Fruit fly (Drosophila melanogaster): ENCODE measurements around the gene esg.

The esg gene

DNA sequence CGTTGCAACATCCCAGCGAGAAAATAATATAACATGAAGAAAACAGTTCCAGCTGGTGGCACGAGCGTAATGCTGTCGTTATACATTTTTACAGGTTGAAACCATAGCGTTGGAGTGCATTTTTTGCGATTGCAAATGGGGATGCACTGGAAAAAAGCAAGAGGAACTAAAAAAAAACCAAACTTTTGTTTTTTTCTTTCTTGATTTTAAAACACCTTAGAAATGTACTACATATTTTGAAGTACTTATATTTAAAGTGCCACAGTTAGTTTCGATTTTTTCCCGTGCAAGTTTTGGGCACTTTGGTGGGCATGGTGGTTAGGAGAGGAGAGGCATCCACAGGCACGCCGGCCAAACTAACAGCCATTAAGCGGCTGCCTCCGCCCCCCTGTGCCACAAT, 5.7 kb upstream of the esg start:
- no peak for TF ChIP-seq CG17801 (GFP tag; optimal IDR thresholded peaks at IDR 0.05; ENCODE audit: partially characterized antibody)

DNA sequence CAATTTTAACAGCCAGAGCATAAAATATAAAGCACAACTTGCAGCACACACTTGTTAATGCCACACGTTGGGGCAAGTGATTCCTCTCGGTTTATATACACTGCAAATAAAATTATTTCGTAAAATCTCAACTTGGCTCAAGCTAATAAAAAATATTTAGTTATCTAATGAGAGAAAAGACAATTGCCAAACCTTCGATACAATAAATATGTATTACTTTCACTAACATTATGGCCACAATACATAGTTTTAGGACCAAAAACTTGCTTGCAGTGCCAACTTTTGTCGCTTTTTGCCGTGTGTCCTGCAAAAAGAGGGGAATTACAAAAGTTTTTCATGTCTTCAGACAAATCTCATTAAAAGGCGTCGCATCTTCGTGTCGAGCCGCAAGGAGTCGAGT, 4.3 kb upstream of the esg start:
- no peak for TF ChIP-seq CG17801 (GFP tag; optimal IDR thresholded peaks at IDR 0.05; ENCODE audit: partially characterized antibody)

DNA sequence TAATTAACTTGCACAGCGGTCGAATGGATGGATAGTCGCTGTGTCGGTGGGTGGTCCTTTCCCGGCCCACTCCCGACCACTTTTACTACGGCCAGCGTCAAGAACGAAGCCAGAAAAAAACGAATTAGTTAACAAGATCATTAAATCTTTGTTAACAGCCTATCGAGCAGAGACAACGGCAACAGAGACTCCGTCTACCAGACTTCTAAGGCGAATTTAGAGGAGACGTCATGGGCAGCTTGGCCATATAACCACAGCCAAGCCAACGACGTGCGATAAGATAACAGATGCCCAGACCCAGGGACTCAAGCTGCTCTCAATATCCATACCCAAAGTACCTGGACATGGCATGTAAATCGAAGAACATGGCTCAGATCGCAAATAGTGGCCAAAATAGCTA, 3.0 kb upstream of the esg start:
- no peak for TF ChIP-seq CG17801 (GFP tag; optimal IDR thresholded peaks at IDR 0.05; ENCODE audit: partially characterized antibody)

DNA sequence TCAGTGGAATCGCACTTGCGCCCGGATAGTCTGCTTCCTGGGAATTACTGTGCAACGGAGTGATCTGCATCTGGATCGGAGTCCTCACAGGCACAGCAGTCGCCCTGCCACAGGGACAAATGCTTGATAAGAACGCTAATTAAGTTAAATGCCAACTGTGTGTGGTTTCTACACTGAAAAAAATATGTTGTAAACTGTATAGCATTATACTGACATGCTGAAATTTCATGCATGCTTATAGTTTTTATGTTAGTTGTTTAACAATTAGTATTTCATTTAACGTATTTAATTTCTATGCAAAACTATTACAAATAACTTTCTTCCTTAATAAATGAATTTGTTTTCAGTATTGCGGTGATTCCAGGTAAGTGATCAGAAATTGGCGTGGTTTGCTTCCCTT, 2.3 kb upstream of the esg start:
- no peak for TF ChIP-seq CG17801 (GFP tag; optimal IDR thresholded peaks at IDR 0.05; ENCODE audit: partially characterized antibody)

DNA sequence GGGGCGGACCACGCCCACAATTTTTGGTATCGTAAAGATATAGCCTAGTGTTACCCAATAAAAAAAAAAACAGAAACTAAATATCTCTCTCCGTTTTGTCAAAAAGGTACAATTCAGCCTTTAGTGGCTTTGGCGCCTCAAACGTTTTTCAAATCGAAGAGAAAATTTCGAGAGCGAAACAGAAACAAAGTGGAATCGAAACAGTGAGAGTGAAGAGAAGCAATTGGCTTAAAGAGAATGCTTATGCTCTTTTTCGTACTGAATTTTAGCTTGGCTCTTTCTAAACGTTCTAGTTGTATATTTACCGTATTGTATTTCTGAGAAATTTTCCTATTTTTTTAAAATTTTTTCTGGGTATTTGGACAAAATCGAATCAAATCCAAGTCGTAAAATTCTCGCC, 1.1 kb upstream of the esg start:
- TF ChIP-seq CG17801 (GFP tag; optimal IDR thresholded peaks at IDR 0.05; ENCODE audit: partially characterized antibody): no peak

DNA sequence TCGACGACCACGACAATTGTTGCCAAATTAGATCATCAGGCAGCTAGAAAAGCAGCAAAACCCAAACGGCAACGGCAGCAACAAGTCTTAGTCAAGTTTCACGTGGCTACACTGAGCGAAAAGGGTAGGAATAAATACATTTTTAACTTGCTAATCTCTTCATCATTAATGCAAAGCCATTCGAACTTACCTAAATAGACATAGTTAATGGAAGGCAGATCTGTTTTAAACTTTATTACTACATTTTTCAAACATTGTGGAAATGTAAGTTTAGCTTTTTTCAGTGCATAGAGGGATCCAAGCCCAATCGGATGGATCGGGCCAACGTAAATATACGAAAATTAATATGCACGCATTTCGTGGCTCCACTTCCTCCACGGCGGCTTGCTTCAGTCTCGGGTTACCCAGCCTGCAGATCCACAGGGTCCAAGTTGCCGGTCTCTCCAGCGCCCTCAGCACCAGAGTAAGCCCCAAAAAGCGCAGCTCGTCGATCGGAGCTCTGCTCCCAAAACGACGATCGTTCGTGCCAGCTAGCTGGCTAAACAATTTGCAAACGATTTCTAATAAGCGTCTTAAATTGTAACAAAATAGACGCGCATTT, 3.7 kb downstream of the esg start:
- TF ChIP-seq CG17801 (GFP tag; optimal IDR thresholded peaks at IDR 0.05; ENCODE audit: partially characterized antibody): no peak

DNA sequence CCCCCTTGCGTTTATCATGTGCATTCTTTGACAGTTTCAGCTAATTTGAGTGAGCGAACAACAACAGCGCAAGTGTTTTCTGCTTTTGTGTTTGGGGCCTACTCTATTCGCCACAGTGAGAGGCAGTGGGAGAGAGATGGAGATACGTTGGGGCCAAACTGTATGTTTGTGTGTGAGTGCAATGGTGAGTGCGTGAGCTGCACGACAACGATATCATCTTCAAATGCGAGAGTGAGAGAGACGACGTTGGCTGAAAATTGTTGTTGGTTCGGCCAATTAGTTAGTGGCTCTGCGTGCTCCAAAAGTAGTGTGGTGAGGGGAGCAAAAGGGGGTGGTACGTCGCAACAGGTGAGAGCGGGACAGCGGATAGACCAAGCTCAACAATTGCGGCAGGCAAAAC, 5.9 kb downstream of the esg start:
- TF ChIP-seq CG17801 (GFP tag; optimal IDR thresholded peaks at IDR 0.05; ENCODE audit: partially characterized antibody): no peak

DNA sequence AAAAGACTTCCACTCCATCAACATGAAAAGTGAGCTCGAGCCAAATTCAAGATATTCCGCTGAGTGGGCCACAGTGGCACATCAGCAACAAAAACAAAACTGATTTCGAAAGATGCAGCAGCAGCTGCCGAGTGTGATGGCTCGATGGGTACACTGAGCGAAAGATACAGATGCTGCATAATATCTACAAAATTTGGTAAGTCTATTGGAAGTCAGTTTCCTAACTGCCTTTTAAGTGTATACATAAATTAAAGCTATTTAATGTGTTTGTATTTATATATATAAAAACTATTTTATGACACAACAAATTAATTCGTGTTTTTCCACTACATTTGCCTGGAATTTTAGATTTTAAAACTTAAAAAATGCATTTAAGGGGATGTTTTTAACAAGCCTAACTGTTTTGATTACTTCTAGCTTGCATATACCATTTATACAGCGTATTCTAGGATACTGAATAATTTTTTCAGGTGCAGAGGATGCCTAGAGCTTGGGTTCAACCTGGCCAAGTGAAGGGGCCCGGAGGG, 9.8 kb downstream of the esg start:
- TF ChIP-seq CG17801 (GFP tag; optimal IDR thresholded peaks at IDR 0.05; ENCODE audit: partially characterized antibody): no peak

DNA sequence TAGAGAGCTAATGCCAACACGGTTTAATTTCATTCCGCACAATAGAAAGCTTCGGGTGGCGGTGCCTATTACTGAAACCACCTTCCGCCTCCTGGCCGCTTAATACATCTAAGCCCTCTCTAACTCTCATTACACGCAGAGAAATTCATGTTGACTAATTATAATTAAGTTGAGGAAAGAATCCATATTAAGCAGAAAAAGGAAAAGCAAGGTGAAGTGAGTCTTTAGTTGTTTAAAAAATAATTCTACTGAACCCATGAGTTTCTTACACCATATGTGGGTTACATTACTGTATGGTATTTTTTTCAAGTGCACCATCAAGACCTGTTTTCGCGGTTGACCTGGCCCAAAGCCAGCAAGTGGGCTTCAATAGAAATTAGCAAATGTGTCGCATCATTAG, 11.6 kb downstream of the esg start:
- TF ChIP-seq CG17801 (GFP tag; optimal IDR thresholded peaks at IDR 0.05; ENCODE audit: partially characterized antibody): no peak

DNA sequence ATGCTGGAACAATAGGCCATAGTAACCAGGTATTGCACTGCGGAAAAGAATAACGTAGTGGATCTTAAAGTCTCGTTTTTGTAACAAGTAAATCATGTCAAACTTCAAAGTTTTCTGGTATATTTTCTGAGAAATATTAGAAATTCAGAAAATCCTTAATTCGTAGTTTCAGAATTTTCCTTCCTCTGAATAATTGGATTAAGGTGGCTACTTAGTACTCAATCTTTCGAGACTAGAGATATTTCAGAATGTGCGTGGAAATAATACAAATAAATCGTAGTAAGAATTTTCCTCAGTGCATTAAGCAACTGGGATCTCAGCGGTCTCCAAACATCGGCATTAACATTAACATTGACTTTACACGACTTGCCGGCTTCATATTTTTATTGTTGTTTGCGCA, 15.5 kb downstream of the esg start:
- no peak for TF ChIP-seq CG17801 (GFP tag; optimal IDR thresholded peaks at IDR 0.05; ENCODE audit: partially characterized antibody)

DNA sequence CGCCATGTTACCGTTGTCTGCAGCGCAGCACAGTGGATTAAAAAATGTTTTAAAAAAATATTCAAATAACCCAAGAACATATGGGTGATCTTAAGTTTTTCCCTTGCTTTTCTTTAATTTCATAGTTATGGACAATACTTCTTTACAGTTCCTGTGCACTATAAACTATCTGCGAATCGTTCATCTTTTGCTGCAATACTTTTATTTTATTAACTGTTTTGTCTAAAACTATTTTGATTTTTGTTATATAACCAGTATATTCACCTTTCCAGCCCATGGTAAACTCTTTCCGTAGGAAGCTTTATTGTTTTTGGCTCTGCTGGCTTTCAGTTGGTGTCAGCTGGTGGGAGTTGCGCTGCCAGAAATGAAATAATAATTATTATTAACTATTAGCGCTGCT, 17.2 kb downstream of the esg start:
- TF ChIP-seq CG17801 (GFP tag; optimal IDR thresholded peaks at IDR 0.05; ENCODE audit: partially characterized antibody): no peak

DNA sequence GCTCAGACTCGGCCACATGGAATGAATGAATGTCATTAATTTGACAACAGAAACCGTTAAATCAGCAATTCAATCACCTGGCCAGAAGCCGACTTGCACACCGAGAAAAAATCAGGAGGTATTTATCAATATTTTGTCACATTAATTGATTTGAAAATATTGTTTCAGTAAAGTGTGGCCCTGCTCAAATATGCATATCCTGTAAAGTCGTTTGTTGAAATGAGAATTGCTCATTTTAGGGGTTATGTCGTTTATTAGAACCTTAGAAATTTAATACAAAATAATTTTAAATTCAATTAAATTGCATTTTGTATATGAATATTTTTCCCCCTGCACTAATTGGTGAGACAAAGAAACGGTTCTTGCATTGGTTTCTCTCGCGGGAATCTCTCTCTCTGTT, 24.9 kb downstream of the esg start:
- TF ChIP-seq CG17801 (GFP tag; optimal IDR thresholded peaks at IDR 0.05; ENCODE audit: partially characterized antibody): no peak

DNA sequence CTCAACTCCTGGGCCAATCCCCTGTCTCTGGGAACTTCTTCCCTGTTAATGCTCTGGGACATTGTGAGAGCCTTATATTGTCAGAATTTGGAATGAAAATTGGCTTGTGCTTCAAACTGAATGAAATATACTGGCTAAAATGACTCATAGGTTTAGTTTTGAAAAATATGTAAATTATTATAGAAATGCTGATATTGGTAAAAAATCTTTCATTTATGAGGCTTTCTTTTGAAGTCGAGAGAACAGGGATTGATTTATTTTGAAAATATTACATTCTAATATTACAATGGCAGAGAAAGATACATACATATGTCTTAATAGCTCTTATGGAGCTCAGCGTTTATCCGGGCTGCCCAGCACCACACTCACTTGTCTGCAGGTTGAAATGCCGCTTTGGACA, 27.9 kb downstream of the esg start, which contains the start of gene CG15258:
Gene CG15258 (minus strand): TSS at position 101 of the 400 bp plus-strand sequence.
- no peak for TF ChIP-seq CG17801 (GFP tag; optimal IDR thresholded peaks at IDR 0.05; ENCODE audit: partially characterized antibody)

DNA sequence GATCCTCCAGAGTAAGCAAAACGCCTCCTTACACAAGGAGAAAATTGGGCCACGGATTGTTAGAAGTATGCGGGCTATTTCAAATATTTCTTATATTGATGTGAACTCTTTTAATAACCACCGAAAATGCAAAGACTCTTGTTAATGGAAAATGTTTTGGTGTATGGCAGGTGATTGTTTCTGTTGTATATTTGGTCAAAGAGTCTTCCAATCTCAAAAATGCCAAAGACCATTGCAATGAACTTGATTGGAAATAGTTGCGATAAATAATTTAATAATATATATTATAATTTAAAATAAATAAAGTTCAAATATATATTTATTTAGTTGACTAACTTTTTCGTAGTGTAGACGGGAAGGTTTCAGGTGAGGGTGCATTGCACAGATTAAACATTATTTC, 30.4 kb downstream of the esg start:
- no peak for TF ChIP-seq CG17801 (GFP tag; optimal IDR thresholded peaks at IDR 0.05; ENCODE audit: partially characterized antibody)

DNA sequence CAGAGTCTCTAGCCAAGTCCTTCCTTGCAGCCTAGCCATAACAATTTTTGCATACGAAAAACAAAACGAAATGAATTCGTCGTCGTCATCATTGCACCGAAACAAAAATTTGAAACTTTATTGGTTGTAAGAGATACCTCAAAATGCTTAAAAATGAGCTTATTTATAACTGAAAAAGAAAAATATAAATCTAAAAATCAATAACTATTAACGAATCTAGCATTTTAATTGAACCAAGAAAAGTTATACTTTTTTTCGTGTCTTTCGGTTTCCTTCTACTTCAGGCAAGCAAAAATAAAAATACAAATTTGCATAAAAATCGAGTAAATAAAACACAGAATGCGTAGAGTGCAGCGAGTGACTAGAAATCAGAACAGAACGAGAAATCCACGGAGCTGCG, 33.9 kb downstream of the esg start:
- TF ChIP-seq CG17801 (GFP tag; optimal IDR thresholded peaks at IDR 0.05; ENCODE audit: partially characterized antibody): no peak

DNA sequence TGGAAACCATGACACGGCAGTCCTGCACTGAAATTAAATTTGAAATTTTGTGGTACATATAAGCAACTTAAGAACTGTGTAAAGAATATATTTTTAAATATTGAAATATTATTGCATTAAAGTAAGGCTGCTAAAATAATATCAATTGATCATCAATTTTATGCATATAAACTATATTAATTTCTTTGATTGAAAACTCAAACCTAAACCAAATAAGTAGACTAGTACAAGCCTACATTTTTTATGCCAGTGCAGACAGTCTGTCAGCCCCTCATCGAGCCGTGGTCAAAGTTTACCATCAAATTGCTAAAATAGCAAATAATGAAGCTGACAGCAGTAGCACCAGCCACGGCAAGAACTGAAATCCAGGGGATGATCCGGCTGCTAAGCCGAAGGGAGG, 36.4 kb downstream of the esg start:
- TF ChIP-seq CG17801 (GFP tag; optimal IDR thresholded peaks at IDR 0.05; ENCODE audit: partially characterized antibody): no peak

DNA sequence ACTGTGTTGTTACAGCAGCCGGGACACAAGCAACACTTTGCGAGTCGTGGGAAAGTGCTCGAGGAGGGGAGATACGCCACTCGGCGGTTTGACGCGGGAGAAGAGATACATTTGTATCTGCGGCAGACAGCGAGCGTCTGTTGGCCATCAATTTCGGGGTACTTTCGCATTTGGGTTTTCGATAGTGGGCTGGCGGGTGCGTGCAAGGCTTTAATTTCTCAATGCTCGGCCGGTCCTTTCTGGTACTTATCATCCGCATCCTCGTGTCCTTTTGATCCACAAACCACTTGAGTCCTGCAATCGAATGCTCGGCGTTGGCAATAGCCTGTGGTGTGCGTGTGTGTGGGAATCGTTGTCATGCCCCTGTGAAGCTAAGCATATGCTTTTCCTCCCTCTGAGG, 36.8 kb downstream of the esg start:
- TF ChIP-seq CG17801 (GFP tag; optimal IDR thresholded peaks at IDR 0.05; ENCODE audit: partially characterized antibody): no peak
